Worm (Caenorhabditis elegans) whole organism, L2 larva: ENCODE measurements around the gene srw-71.

Experiments
- ama-1 ChIP-seq: fragments of 150-350 bp; optimal IDR thresholded peaks from 2 replicates; lab custom pipeline; 2018; ENCODE audit warnings: inconsistent platforms
- ceh-16 ChIP-seq: fragments of 150-350 bp; optimal IDR thresholded peaks from 2 replicates; lab custom pipeline; 2014; ENCODE audit warnings: missing biosample characterization, missing genetic modification characterization
- fos-1 ChIP-seq: fragments of 150-350 bp; optimal IDR thresholded peaks from 2 replicates; lab custom pipeline; 2014; ENCODE audit warnings: missing biosample characterization, missing genetic modification characterization
- mab-5 ChIP-seq: fragments of 150-350 bp; optimal IDR thresholded peaks from 2 replicates; lab custom pipeline; 2014; ENCODE audit warnings: missing biosample characterization, missing genetic modification characterization
- nhr-77 ChIP-seq: fragments of 150-350 bp; optimal IDR thresholded peaks from 2 replicates; lab custom pipeline; 2014; ENCODE audit warnings: missing biosample characterization, missing genetic modification characterization
- ztf-11 ChIP-seq: sonication (generic microtip); optimal IDR thresholded peaks from 2 replicates; lab custom pipeline; 2017; ENCODE audit warnings: missing biosample characterization, missing genetic modification characterization
- ztf-4 ChIP-seq: fragments of 150-350 bp; optimal IDR thresholded peaks from 2 replicates; lab custom pipeline; 2014; ENCODE audit warnings: missing biosample characterization, missing genetic modification characterization

DNA sequence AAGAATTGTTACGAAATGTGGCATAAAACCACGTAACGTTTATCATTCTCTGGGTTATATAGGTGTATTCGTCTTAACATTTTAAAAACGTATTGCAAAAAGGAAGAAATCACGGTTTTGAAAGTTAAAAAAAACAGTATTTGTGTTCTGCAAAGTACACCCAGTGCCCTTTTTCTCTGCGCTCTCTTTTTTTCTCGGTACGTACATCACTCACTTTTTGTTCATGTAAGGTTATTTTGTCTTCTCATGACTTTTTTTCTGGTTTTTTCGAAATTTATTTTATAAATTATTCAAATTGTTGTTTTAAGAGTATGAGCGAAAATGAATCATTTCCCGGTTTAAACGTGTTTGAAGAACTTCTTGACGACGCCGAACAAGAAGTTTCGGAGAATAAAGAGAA, 16.0 kb upstream of the srw-71 start, which contains the start of gene F25E5.5:
- no peak for TF ChIP-seq nhr-77 (tag; lab: Kevin White, UChicago)
- no peak for TF ChIP-seq ztf-11 (tag; lab: Kevin White, UChicago)
- no peak for TF ChIP-seq mab-5 (tag; lab: Kevin White, UChicago)
- TF ChIP-seq ceh-16 (tag; lab: Kevin White, UChicago), result no peak
- TF ChIP-seq fos-1 (tag; lab: Kevin White, UChicago), result no peak
- TF ChIP-seq ztf-4 (tag; lab: Kevin White, UChicago), result no peak
- TF ChIP-seq ama-1 (lab: Kevin White, UChicago), result no peak
